Fruit fly (Drosophila melanogaster): ENCODE data around the gene dbr.

- TF ChIP-seq CG7101 (tag; optimal IDR thresholded peaks at IDR 0.05) = no peak
- no peak for TF ChIP-seq kay (GFP tag; ENCODE audit: borderline replicate concordance)
- TF ChIP-seq CG14711 (tag; optimal IDR thresholded peaks at IDR 0.05) = no peak
- TF ChIP-seq Hr96 (GFP tag; optimal IDR thresholded peaks at IDR 0.05) = no peak
- peak; percentile 99 for TF ChIP-seq tj (GFP tag; optimal IDR thresholded peaks at IDR 0.05)
- no peak for TF ChIP-seq cic (GFP tag; optimal IDR thresholded peaks at IDR 0.05)
- no peak for TF ChIP-seq Crg-1 (GFP tag; optimal IDR thresholded peaks at IDR 0.05)
- TF ChIP-seq toe (GFP tag; optimal IDR thresholded peaks at IDR 0.05) = no peak
- TF ChIP-seq CG11617 (GFP tag; optimal IDR thresholded peaks at IDR 0.05) = no peak
- TF ChIP-seq bab1 (GFP tag; optimal IDR thresholded peaks at IDR 0.05) = no peak
- TF ChIP-seq CG5204 (GFP tag; optimal IDR thresholded peaks at IDR 0.05) = no peak
- no peak for TF ChIP-seq Clk (GFP tag; optimal IDR thresholded peaks at IDR 0.05)
- no peak for TF ChIP-seq CG1620 (GFP tag; optimal IDR thresholded peaks at IDR 0.05)
Observed at dm6 chr2L:110046-110445, 43.8 kb downstream of the dbr start.

Measured in whole organism, adult.